Fruit fly (Drosophila melanogaster): ENCODE measurements around the gene CG42675.

Gene CG42675

dm6 chr3R:5791497-5791896, 21.9 kb upstream of the CG42675 start, which contains the start of gene Hpf1 (continued):
- TF ChIP-seq Mes4 (GFP tag; optimal IDR thresholded peaks at IDR 0.05) = peak; percentile 97
- peak; percentile 84 for TF ChIP-seq Adf1 (GFP tag; IDR thresholded peaks at IDR 0.05)
- TF ChIP-seq zf30C (GFP tag; optimal IDR thresholded peaks at IDR 0.05) = peak; percentile 39
- peak; percentile 97 for TF ChIP-seq CG6854 (GFP tag; optimal IDR thresholded peaks at IDR 0.05)
- peak; percentile 98 for TF ChIP-seq sob (GFP tag; IDR thresholded peaks at IDR 0.05)
- peak; percentile 96 for TF ChIP-seq cwo (GFP tag; optimal IDR thresholded peaks at IDR 0.05)
- peak; percentile 97 for TF ChIP-seq NFAT (GFP tag; IDR thresholded peaks at IDR 0.05)
- TF ChIP-seq HLH3B (GFP tag; IDR thresholded peaks at IDR 0.05) = peak; percentile 97
- peak; percentile 96 for TF ChIP-seq dmrt11E (tag; optimal IDR thresholded peaks at IDR 0.05)
- TF ChIP-seq fu2 (GFP tag; optimal IDR thresholded peaks at IDR 0.05) = peak; percentile 99
- peak; percentile 94 for TF ChIP-seq CG43689 (GFP tag; IDR thresholded peaks at IDR 0.05)
- TF ChIP-seq pb (GFP tag; optimal IDR thresholded peaks at IDR 0.05) = peak; percentile 97
- TF ChIP-seq Bdp1 (GFP tag; optimal IDR thresholded peaks at IDR 0.05) = peak; percentile 92
- no peak for TF ChIP-seq Lpt (GFP tag; optimal IDR thresholded peaks at IDR 0.05)
- TF ChIP-seq en (GFP tag; optimal IDR thresholded peaks at IDR 0.05) = peak; percentile 96
- TF ChIP-seq fd64A (GFP tag; optimal IDR thresholded peaks at IDR 0.05) = peak; percentile 93
- peak; percentile 99 for TF ChIP-seq CG32532 (GFP tag; IDR thresholded peaks at IDR 0.05)
- TF ChIP-seq CG13287 (GFP tag; IDR thresholded peaks at IDR 0.05; ENCODE audit: partially characterized antibody) = peak; percentile 42; the same call in 1 of the 2 replicates
- peak; percentile 98 for TF ChIP-seq CG34376 (GFP tag; optimal IDR thresholded peaks at IDR 0.05)
- peak; percentile 96 for TF ChIP-seq CG14710 (tag; optimal IDR thresholded peaks at IDR 0.05)
- TF ChIP-seq CG8765 (GFP tag; IDR thresholded peaks at IDR 0.05) = peak; percentile 94
- TF ChIP-seq gfzf (GFP tag; optimal IDR thresholded peaks at IDR 0.05) = peak; percentile 43
- TF ChIP-seq CG33557 (GFP tag; optimal IDR thresholded peaks at IDR 0.05) = peak; percentile 89
- peak; percentile 86; the same call in 2 of the 3 replicates for TF ChIP-seq sr (GFP tag; IDR thresholded peaks at IDR 0.05)
- TF ChIP-seq unpg (GFP tag; optimal IDR thresholded peaks at IDR 0.05) = peak; percentile 99
- TF ChIP-seq org-1 (GFP tag; optimal IDR thresholded peaks at IDR 0.05) = peak; percentile 97
- TF ChIP-seq gsb (GFP tag; IDR thresholded peaks at IDR 0.05) = peak; percentile 96
- peak; percentile 95 for TF ChIP-seq CG3838 (GFP tag; optimal IDR thresholded peaks at IDR 0.05)
- TF ChIP-seq CG10654 (GFP tag; optimal IDR thresholded peaks at IDR 0.05) = peak; percentile 97
- no peak for TF ChIP-seq CG7963 (GFP tag; IDR thresholded peaks at IDR 0.05; ENCODE audit: partially characterized antibody)
- TF ChIP-seq Hr51 (GFP tag; optimal IDR thresholded peaks at IDR 0.05) = peak; percentile 98
- TF ChIP-seq ERR (GFP tag; optimal IDR thresholded peaks at IDR 0.05) = peak; percentile 97
- TF ChIP-seq CG12299 (tag; optimal IDR thresholded peaks at IDR 0.05) = peak; percentile 97
- TF ChIP-seq caup (GFP tag; optimal IDR thresholded peaks at IDR 0.05; ENCODE audit: severe bottlenecking) = peak; percentile 98
- peak; percentile 92; the same call in 2 of the 4 replicates for TF ChIP-seq chinmo (GFP tag; IDR thresholded peaks at IDR 0.05; ENCODE audit: partially characterized antibody)
- TF ChIP-seq CG4282 (GFP tag; optimal IDR thresholded peaks at IDR 0.05) = peak; percentile 97
- TF ChIP-seq CG13424 (tag; optimal IDR thresholded peaks at IDR 0.05) = peak; percentile 98
- peak; percentile 95 for TF ChIP-seq CG13123 (GFP tag; optimal IDR thresholded peaks at IDR 0.05)
- TF ChIP-seq Tbp (GFP tag; optimal IDR thresholded peaks at IDR 0.05) = no peak
- peak; percentile 98 for TF ChIP-seq sisA (GFP tag; IDR thresholded peaks at IDR 0.05)
- no peak for TF ChIP-seq lov (optimal IDR thresholded peaks at IDR 0.05)
- peak; percentile 92 for TF ChIP-seq lov (GFP tag; IDR thresholded peaks at IDR 0.05)
- peak; percentile 98 for TF ChIP-seq CG17359 (tag; optimal IDR thresholded peaks at IDR 0.05)
- peak; percentile 84 for TF ChIP-seq Jarid2 (GFP tag; optimal IDR thresholded peaks at IDR 0.05)
- TF ChIP-seq CG8478 (optimal IDR thresholded peaks at IDR 0.05) = no peak
- TF ChIP-seq stc (GFP tag; IDR thresholded peaks at IDR 0.05) = peak; percentile 96
- TF ChIP-seq CG4730 (GFP tag; IDR thresholded peaks at IDR 0.05) = peak; percentile 96
- TF ChIP-seq eyg (GFP tag; optimal IDR thresholded peaks at IDR 0.05) = peak; percentile 98
- peak; percentile 94 for TF ChIP-seq croc (GFP tag; conservative IDR thresholded peaks at IDR 0.05)
- peak; percentile 95 for TF ChIP-seq CG17612 (GFP tag; IDR thresholded peaks at IDR 0.05)
- TF ChIP-seq zfh2 (GFP tag; optimal IDR thresholded peaks at IDR 0.05) = peak; percentile 99
- peak; percentile 99 for TF ChIP-seq CG3281 (GFP tag; optimal IDR thresholded peaks at IDR 0.05)
